Fruit fly (Drosophila melanogaster) whole organism, pupa: Measurements from ENCODE around the gene CG4842.

Source experiments
- CG10348 ChIP-seq: fragments of 200-800 bp; sonication (Bioruptor generic); IDR thresholded peaks from 2 replicates; pipeline ENCODE4 v1.3.6; 2022; ENCODE audit warnings: missing biosample characterization, missing genetic modification characterization
- CG12605 ChIP-seq: fragments of 200-800 bp; sonication (Bioruptor generic); IDR thresholded peaks from 2 replicates; pipeline ENCODE4 v1.3.6; 2022; ENCODE audit warnings: missing biosample characterization, missing genetic modification characterization
- CG13204 ChIP-seq: fragments of 200-800 bp; sonication (Bioruptor generic); optimal IDR thresholded peaks from 2 replicates; lab custom pipeline; 2018; ENCODE audit warnings: missing biosample characterization, mild to moderate bottlenecking, missing genetic modification characterization, moderate library complexity
- CG14655 ChIP-seq: fragments of 200-800 bp; sonication (Bioruptor generic); optimal IDR thresholded peaks from 3 replicates; lab custom pipeline; 2017; ENCODE audit warnings: mild to moderate bottlenecking, missing biosample characterization, missing genetic modification reagents, missing genetic modification characterization
- CG15710 ChIP-seq: fragments of 200-800 bp; sonication (Bioruptor generic); optimal IDR thresholded peaks from 2 replicates; lab custom pipeline; 2018; ENCODE audit warnings: missing biosample characterization, mild to moderate bottlenecking, missing genetic modification characterization, moderate library complexity
- CG17806 ChIP-seq: fragments of 200-800 bp; sonication (Bioruptor generic); optimal IDR thresholded peaks from 2 replicates; lab custom pipeline; 2018; ENCODE audit warnings: missing biosample characterization, mild to moderate bottlenecking, missing genetic modification characterization, moderate library complexity
- CG32121 ChIP-seq: fragments of 200-800 bp; sonication (Bioruptor generic); IDR thresholded peaks from 2 replicates; pipeline ENCODE4 v1.3.6; 2022; ENCODE audit warnings: missing biosample characterization, missing genetic modification characterization
- CG34367 ChIP-seq: fragments of 200-800 bp; sonication (Bioruptor generic); optimal IDR thresholded peaks from 2 replicates; lab custom pipeline; 2018; ENCODE audit warnings: missing biosample characterization, mild to moderate bottlenecking, missing genetic modification characterization
- CG4496 ChIP-seq: fragments of 200-800 bp; sonication (Bioruptor generic); IDR thresholded peaks from 3 replicates; pipeline ENCODE4 v1.3.6; 2022; ENCODE audit warnings: missing biosample characterization, missing genetic modification characterization
- CG8159 ChIP-seq: fragments of 200-800 bp; sonication (Bioruptor generic); optimal IDR thresholded peaks from 3 replicates; lab custom pipeline; 2018; ENCODE audit warnings: missing biosample characterization, mild to moderate bottlenecking, missing genetic modification characterization, moderate library complexity
- CG8301 ChIP-seq: fragments of 200-800 bp; sonication (Bioruptor generic); optimal IDR thresholded peaks from 2 replicates; lab custom pipeline; 2018; ENCODE audit warnings: missing biosample characterization, mild to moderate bottlenecking, missing genetic modification characterization
- CG9948 ChIP-seq: fragments of 200-800 bp; sonication (Bioruptor generic); optimal IDR thresholded peaks from 2 replicates; lab custom pipeline; 2018; ENCODE audit warnings: missing biosample characterization, mild to moderate bottlenecking, missing genetic modification characterization, moderate library complexity
- D1 ChIP-seq: fragments of 200-800 bp; sonication (Bioruptor generic); optimal IDR thresholded peaks from 2 replicates; lab custom pipeline; 2018; ENCODE audit warnings: missing biosample characterization, mild to moderate bottlenecking, missing genetic modification characterization, moderate library complexity
- EcR ChIP-seq: fragments of 200-800 bp; sonication (Bioruptor generic); optimal IDR thresholded peaks from 3 replicates; lab custom pipeline; 2019; ENCODE audit warnings: missing biosample characterization, missing genetic modification characterization, mild to moderate bottlenecking, moderate library complexity, missing genetic modification reagents
- Ets98B ChIP-seq: fragments of 200-800 bp; sonication (Bioruptor generic); IDR thresholded peaks from 2 replicates; pipeline ENCODE4 v1.3.6; 2022; ENCODE audit warnings: missing biosample characterization, missing genetic modification characterization
- Pif1A ChIP-seq: fragments of 200-800 bp; sonication (Bioruptor generic); optimal IDR thresholded peaks from 3 replicates; lab custom pipeline; 2016; ENCODE audit warnings: missing biosample characterization, missing genetic modification characterization
- Pif1B ChIP-seq: fragments of 200-800 bp; sonication (Bioruptor generic); optimal IDR thresholded peaks from 3 replicates; lab custom pipeline; 2016; ENCODE audit warnings: missing biosample characterization, missing genetic modification characterization
- Snoo ChIP-seq: fragments of 200-800 bp; sonication (Bioruptor generic); optimal IDR thresholded peaks from 3 replicates; lab custom pipeline; 2017; ENCODE audit warnings: missing biosample characterization, mild to moderate bottlenecking, missing genetic modification characterization, inconsistent platforms
- fd96Ca ChIP-seq: fragments of 200-800 bp; sonication (Bioruptor generic); IDR thresholded peaks from 3 replicates; pipeline ENCODE4 v1.3.6; 2022; ENCODE audit warnings: missing biosample characterization, missing genetic modification characterization
- gl ChIP-seq: fragments of 200-800 bp; sonication (Bioruptor generic); optimal IDR thresholded peaks from 2 replicates; lab custom pipeline; 2018; ENCODE audit warnings: missing biosample characterization, mild to moderate bottlenecking, missing genetic modification characterization
- rn ChIP-seq: fragments of 200-800 bp; sonication (Bioruptor generic); IDR thresholded peaks from 2 replicates; pipeline ENCODE4 v1.3.6; 2022; ENCODE audit warnings: missing biosample characterization, missing genetic modification characterization

Gene CG4842

dm6 chr3L:16367240-16367639 is 949 bp upstream of the CG4842 start, which contains the start of gene Cpr72Ec:
TSS of gene Cpr72Ec (minus strand) at chr3L:16367340.
- TF ChIP-seq CG12605 (GFP tag; lab: Robert Waterston, UW) (no peak), CG17806 (tag; lab: Kevin White, UChicago) (no peak), D1 (tag; lab: Kevin White, UChicago) (no peak), gl (tag; lab: Kevin White, UChicago) (no peak), CG15710 (tag; lab: Kevin White, UChicago) (no peak), CG4496 (GFP tag; lab: Robert Waterston, UW) (no peak), CG9948 (tag; lab: Kevin White, UChicago) (no peak), EcR (no peak), CG13204 (GFP tag; lab: Kevin White, UChicago) (no peak), CG8159 (tag; lab: Kevin White, UChicago) (no peak), CG34367 (tag; lab: Kevin White, UChicago) (no peak), CG32121 (GFP tag; lab: Robert Waterston, UW) (no peak), rn (GFP tag; lab: Robert Waterston, UW) (no peak), Snoo (tag; lab: Kevin White, UChicago) (no peak), CG14655 (GFP tag; lab: Kevin White, UChicago) (no peak)

- no peak for TF ChIP-seq fd96Ca (GFP tag; lab: Robert Waterston, UW)
- no peak for TF ChIP-seq EcR
- TF ChIP-seq D1 (tag; lab: Kevin White, UChicago) = no peak
- TF ChIP-seq CG14655 (GFP tag; lab: Kevin White, UChicago) = no peak
- no peak for TF ChIP-seq CG15710 (tag; lab: Kevin White, UChicago)
- TF ChIP-seq CG10348 (GFP tag; lab: Robert Waterston, UW) = no peak
- no peak for TF ChIP-seq CG8301
- no peak for TF ChIP-seq Pif1A (GFP tag; lab: Kevin White, UChicago)
- no peak for TF ChIP-seq CG8159 (tag; lab: Kevin White, UChicago)
- TF ChIP-seq CG13204 (GFP tag; lab: Kevin White, UChicago) = no peak
- TF ChIP-seq gl (tag; lab: Kevin White, UChicago) = no peak
- no peak for TF ChIP-seq CG32121 (GFP tag; lab: Robert Waterston, UW)
- TF ChIP-seq CG17806 (tag; lab: Kevin White, UChicago) = no peak
- no peak for TF ChIP-seq CG12605 (GFP tag; lab: Robert Waterston, UW)
- no peak for TF ChIP-seq Snoo (tag; lab: Kevin White, UChicago)
- TF ChIP-seq Ets98B (GFP tag; lab: Robert Waterston, UW) = no peak
- TF ChIP-seq CG4496 (GFP tag; lab: Robert Waterston, UW) = no peak
- TF ChIP-seq, all 21 proteins: peak for 0
Measured at dm6 chr3L:16369526-16369925, 1.3 kb downstream of the CG4842 start, which contains the start of gene CG18814. TSS of gene CG18814 (plus strand) at chr3L:16369826.

dm6 chr3L:16377768-16378764 is 9.9 kb downstream of the CG4842 start, which contains the start of gene roq:
TSS of gene roq (minus strand) at chr3L:16378566.
- no peak for TF ChIP-seq Pif1A (GFP tag; lab: Kevin White, UChicago)
- no peak for TF ChIP-seq Pif1B
- peak; percentile 11 for TF ChIP-seq gl (tag; lab: Kevin White, UChicago)
- no peak for TF ChIP-seq Snoo (tag; lab: Kevin White, UChicago)
- no peak for TF ChIP-seq CG15710 (tag; lab: Kevin White, UChicago)
- TF ChIP-seq CG34367 (tag; lab: Kevin White, UChicago) = no peak
- peak; percentile 16; the same call in 1 of the 2 replicates for TF ChIP-seq CG12605 (GFP tag; lab: Robert Waterston, UW)
- no peak for TF ChIP-seq CG4496 (GFP tag; lab: Robert Waterston, UW)
- peak; percentile 29 for TF ChIP-seq EcR
- TF ChIP-seq Ets98B (GFP tag; lab: Robert Waterston, UW) = no peak
- TF ChIP-seq CG32121 (GFP tag; lab: Robert Waterston, UW) = no peak

- TF ChIP-seq CG4496 (GFP tag; lab: Robert Waterston, UW) = no peak
- TF ChIP-seq CG8301 = peak; percentile 21
Measured at dm6 chr3L:16380770-16381169, 12.6 kb downstream of the CG4842 start.

dm6 chr3L:16381184-16381797 is 13.1 kb downstream of the CG4842 start, which contains the start of gene Agpat4:
TSS of gene Agpat4 (minus strand) at chr3L:16381570.
- TF ChIP-seq CG10348 (GFP tag; lab: Robert Waterston, UW) (no peak), CG12605 (GFP tag; lab: Robert Waterston, UW) (no peak), CG9948 (tag; lab: Kevin White, UChicago) (no peak), Pif1B (no peak), Snoo (tag; lab: Kevin White, UChicago) (no peak), EcR (no peak), CG34367 (tag; lab: Kevin White, UChicago) (no peak), CG4496 (GFP tag; lab: Robert Waterston, UW) (no peak), CG17806 (tag; lab: Kevin White, UChicago) (no peak), CG8301 (no peak), CG15710 (tag; lab: Kevin White, UChicago) (no peak), gl (tag; lab: Kevin White, UChicago) (no peak), CG13204 (GFP tag; lab: Kevin White, UChicago) (no peak), Pif1A (GFP tag; lab: Kevin White, UChicago) (no peak), CG32121 (GFP tag; lab: Robert Waterston, UW) (no peak), D1 (tag; lab: Kevin White, UChicago) (no peak)
